Worm (Caenorhabditis elegans) whole organism, early embryonic: ENCODE results near the gene T28F3.5.

Experiments
- ama-1 ChIP-seq: fragments of 150-350 bp; optimal IDR thresholded peaks from 2 replicates; lab custom pipeline; 2014
- ets-7 ChIP-seq: sonication (generic microtip); optimal IDR thresholded peaks from 2 replicates; lab custom pipeline; 2016; ENCODE audit warnings: missing genotype, missing genetic modification characterization, missing compliant biosample characterization
- flt-1 ChIP-seq: fragments of 200-800 bp; sonication (Bioruptor generic); IDR thresholded peaks from 2 replicates; pipeline ENCODE4 v1.3.6; 2022; ENCODE audit warnings: missing genetic modification characterization, missing compliant biosample characterization
- hmg-4 ChIP-seq: fragments of 200-800 bp; sonication (Bioruptor generic); optimal IDR thresholded peaks from 2 replicates; lab custom pipeline; 2018; ENCODE audit warnings: mild to moderate bottlenecking, missing genetic modification characterization, missing compliant biosample characterization
- hnd-1 ChIP-seq: sonication (generic microtip); optimal IDR thresholded peaks from 2 replicates; lab custom pipeline; 2016; ENCODE audit warnings: missing genetic modification characterization, missing compliant biosample characterization
- scrt-1 ChIP-seq: fragments of 200-800 bp; sonication (Bioruptor generic); IDR thresholded peaks from 2 replicates; pipeline ENCODE4 v1.3.6; 2022; ENCODE audit warnings: missing genetic modification characterization, missing compliant biosample characterization

ce11 chrIV:17267304-17267891 is 27.2 kb upstream of the T28F3.5 start:
- TF ChIP-seq ama-1 (lab: Kevin White, UChicago) (no peak), flt-1 (GFP tag; lab: Robert Waterston, UW) (no peak), scrt-1 (GFP tag; lab: Robert Waterston, UW) (no peak), hmg-4 (no peak), hnd-1 (tag; lab: Kevin White, UChicago) (no peak), ets-7 (tag; lab: Kevin White, UChicago) (no peak)
